Worm (Caenorhabditis elegans): ENCODE measurements around the gene K08F8.15.

DNA sequence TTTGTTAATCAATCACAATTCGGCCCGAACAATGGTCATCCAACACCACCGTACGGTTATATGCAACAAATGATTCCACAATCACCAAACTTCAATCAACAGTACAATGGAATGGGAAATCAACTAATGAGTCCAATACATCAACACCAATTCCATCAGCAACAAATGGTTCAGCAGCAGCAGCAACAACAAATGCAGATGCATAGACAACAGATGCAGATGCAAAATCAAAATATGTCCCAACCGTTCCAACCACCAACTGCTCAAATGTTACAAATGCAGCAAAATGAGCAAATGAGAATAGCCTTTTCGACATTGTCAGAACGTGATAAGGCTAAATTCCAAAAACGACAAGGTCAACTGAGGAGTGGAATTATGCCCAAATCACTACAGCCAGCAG lies 9.9 kb downstream of the K08F8.15 start:
- TF ChIP-seq ceh-36 (tag; optimal IDR thresholded peaks at IDR 0.05) (no peak), ama-1 (optimal IDR thresholded peaks at IDR 0.05) (no peak), tra-4 (tag; optimal IDR thresholded peaks at IDR 0.05) (no peak), sea-1 (GFP tag; conservative IDR thresholded peaks at IDR 0.05) (no peak), ceh-13 (GFP tag; optimal IDR thresholded peaks at IDR 0.05) (no peak), F13C5.2 (tag; optimal IDR thresholded peaks at IDR 0.05) (no peak)

All from whole organism, early embryonic.